Fruit fly (Drosophila melanogaster): ENCODE data around the gene CG9593.

Gene CG9593

DNA sequence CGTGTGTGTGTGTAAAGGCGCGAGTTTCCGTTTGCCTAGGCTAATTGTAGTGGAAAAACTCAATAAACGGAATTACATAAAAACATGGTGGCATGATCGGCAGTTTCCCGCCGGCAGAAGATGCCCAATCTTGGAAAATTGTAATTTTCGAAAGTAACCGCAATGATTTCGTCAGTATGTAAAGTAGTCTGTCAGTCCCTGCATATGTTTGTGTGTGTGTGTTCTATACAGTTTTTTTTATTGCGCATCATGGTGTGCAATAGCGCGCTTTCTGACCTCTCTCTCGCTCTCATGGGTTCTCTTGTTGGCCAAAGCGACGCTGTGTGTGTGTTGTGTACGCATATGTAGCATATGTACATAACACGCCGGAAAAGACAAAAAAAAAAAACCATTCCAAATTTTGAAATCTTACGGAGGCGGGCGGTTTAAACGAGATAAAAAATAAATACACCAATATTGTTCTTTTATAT lies 7.8 kb upstream of the CG9593 start:
- no peak for TF ChIP-seq kay (GFP tag; optimal IDR thresholded peaks at IDR 0.05)
- TF ChIP-seq Bdp1 (GFP tag; optimal IDR thresholded peaks at IDR 0.05): no peak
- peak; percentile 4 for TF ChIP-seq CG10147 (GFP tag; optimal IDR thresholded peaks at IDR 0.05)
- peak; percentile 86 for TF ChIP-seq Med (GFP tag)
- peak; percentile 5 for TF ChIP-seq CG1602 (GFP tag; optimal IDR thresholded peaks at IDR 0.05)
- TF ChIP-seq Rx (GFP tag; IDR thresholded peaks at IDR 0.05): no peak
- TF ChIP-seq CG6689 (GFP tag; IDR thresholded peaks at IDR 0.05): peak; percentile 17; the same call in 1 of the 2 replicates
- TF ChIP-seq CG8290 (GFP tag; optimal IDR thresholded peaks at IDR 0.05): no peak
- no peak for TF ChIP-seq CG8290 (tag; optimal IDR thresholded peaks at IDR 0.05)
- no peak for TF ChIP-seq Poxn (GFP tag; IDR thresholded peaks at IDR 0.05)
- no peak for TF ChIP-seq CG31224 (GFP tag; IDR thresholded peaks at IDR 0.05)
- TF ChIP-seq nerfin-2 (GFP tag; IDR thresholded peaks at IDR 0.05; ENCODE audit: partially characterized antibody): no peak
- TF ChIP-seq Nf-YC (tag; optimal IDR thresholded peaks at IDR 0.05): peak; percentile 39
- TF ChIP-seq C15 (GFP tag; IDR thresholded peaks at IDR 0.05): no peak
- TF ChIP-seq E2f1 (GFP tag; IDR thresholded peaks at IDR 0.05): peak; percentile 63; the same call in 1 of the 2 replicates
- TF ChIP-seq z (GFP tag; IDR thresholded peaks at IDR 0.05): no peak
- no peak for TF ChIP-seq Mrtf (GFP tag; IDR thresholded peaks at IDR 0.05)
- TF ChIP-seq D19B (GFP tag; optimal IDR thresholded peaks at IDR 0.05): no peak
- no peak for TF ChIP-seq fd64A (GFP tag; optimal IDR thresholded peaks at IDR 0.05)
- TF ChIP-seq CG2875 (GFP tag; optimal IDR thresholded peaks at IDR 0.05): no peak
- no peak for TF ChIP-seq HLHmδ (GFP tag; optimal IDR thresholded peaks at IDR 0.05)
- TF ChIP-seq scrt (GFP tag; optimal IDR thresholded peaks at IDR 0.05): no peak
- TF ChIP-seq wdn (GFP tag; IDR thresholded peaks at IDR 0.05): no peak
- peak; percentile 50 for TF ChIP-seq CG1832 (GFP tag; optimal IDR thresholded peaks at IDR 0.05)
- peak; percentile 3 for TF ChIP-seq CG1792 (GFP tag; optimal IDR thresholded peaks at IDR 0.05)
- no peak for TF ChIP-seq CG16813 (GFP tag; IDR thresholded peaks at IDR 0.05; ENCODE audit: partially characterized antibody)
- peak; percentile 47 for TF ChIP-seq CG15601 (tag; optimal IDR thresholded peaks at IDR 0.05)
- peak; percentile 62 for TF ChIP-seq CG13123 (GFP tag; optimal IDR thresholded peaks at IDR 0.05)
- no peak for TF ChIP-seq CG7786 (GFP tag; optimal IDR thresholded peaks at IDR 0.05)
- no peak for TF ChIP-seq CG8765 (GFP tag; IDR thresholded peaks at IDR 0.05)
- no peak for TF ChIP-seq Ets65A (GFP tag)
- no peak for TF ChIP-seq dimm (GFP tag; IDR thresholded peaks at IDR 0.05)
- TF ChIP-seq Fer2 (tag; optimal IDR thresholded peaks at IDR 0.05): peak; percentile 23
- peak; percentile 11 for TF ChIP-seq zfh2 (GFP tag; optimal IDR thresholded peaks at IDR 0.05)
- peak; percentile 12 for TF ChIP-seq slp2 (GFP tag; optimal IDR thresholded peaks at IDR 0.05)
- 0 out of 3 replicates have a peak, but pooled peaks have one; percentile 10 for TF ChIP-seq row (GFP tag; IDR thresholded peaks at IDR 0.05)
- TF ChIP-seq CG3838 (GFP tag; optimal IDR thresholded peaks at IDR 0.05): peak; percentile 41
- TF ChIP-seq Trl (optimal IDR thresholded peaks at IDR 0.05): peak in 1 of 2 experiments; percentile 31
- peak; percentile 57 for TF ChIP-seq Trl (GFP tag; optimal IDR thresholded peaks at IDR 0.05)
- TF ChIP-seq CrebB (tag; optimal IDR thresholded peaks at IDR 0.05): no peak
- no peak for TF ChIP-seq vnd (GFP tag; IDR thresholded peaks at IDR 0.05; ENCODE audit: partially characterized antibody)
- no peak for TF ChIP-seq CG2199 (GFP tag; IDR thresholded peaks at IDR 0.05)
- peak; percentile 69 for TF ChIP-seq CG10321 (GFP tag; IDR thresholded peaks at IDR 0.05)
- no peak for TF ChIP-seq danr (GFP tag; IDR thresholded peaks at IDR 0.05)
- peak; percentile 8 for TF ChIP-seq psq (GFP tag; optimal IDR thresholded peaks at IDR 0.05)
- TF ChIP-seq CG10462 (GFP tag; optimal IDR thresholded peaks at IDR 0.05): no peak
- TF ChIP-seq CG32772 (GFP tag; IDR thresholded peaks at IDR 0.05): peak; percentile 92
- TF ChIP-seq CG2120 (GFP tag; optimal IDR thresholded peaks at IDR 0.05): peak; percentile 58
- TF ChIP-seq CG2202 (tag; optimal IDR thresholded peaks at IDR 0.05): no peak
- peak; percentile 77 for TF ChIP-seq twi (tag; optimal IDR thresholded peaks at IDR 0.05)
- no peak for TF ChIP-seq CG14667 (GFP tag; IDR thresholded peaks at IDR 0.05)
- TF ChIP-seq CG11723 (GFP tag; optimal IDR thresholded peaks at IDR 0.05): no peak
- peak; percentile 45 for TF ChIP-seq caup (GFP tag; optimal IDR thresholded peaks at IDR 0.05; ENCODE audit: severe bottlenecking)
